Worm (Caenorhabditis elegans): ENCODE data around the gene msp-45.
"Not testable (repeated sequence)": the region's sequence is repeated elsewhere in the genome, so short reads cannot be mapped to it uniquely, and the experiment has no call there.

msp-45 gene

DNA sequence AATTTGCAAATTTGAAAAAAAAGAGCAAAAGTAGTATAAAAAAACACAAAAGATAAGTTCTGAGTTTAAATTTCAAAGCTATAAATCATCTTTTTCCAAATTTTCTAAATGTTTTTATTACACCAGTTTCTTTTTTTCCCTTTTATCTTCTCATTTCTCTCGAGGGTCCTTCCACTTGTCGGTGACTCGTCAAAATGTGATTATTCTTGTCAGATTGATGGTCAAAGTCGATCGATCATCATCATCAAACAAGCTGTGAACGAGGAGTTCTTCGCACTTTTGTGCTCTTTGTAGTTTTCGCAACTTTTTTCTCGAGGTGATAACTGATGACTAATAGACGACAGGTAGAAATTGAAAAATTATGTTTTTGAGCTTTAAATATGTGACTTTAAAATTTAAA is 36.3 kb downstream of the msp-45 start:
- TF ChIP-seq mep-1 (tag; optimal IDR thresholded peaks at IDR 0.05) (no peak), tlp-1 (tag; optimal IDR thresholded peaks at IDR 0.05) (no peak), C16A3.4 (tag; optimal IDR thresholded peaks at IDR 0.05) (no peak), dsc-1 (tag; optimal IDR thresholded peaks at IDR 0.05) (no peak), isw-1 (GFP tag; IDR thresholded peaks at IDR 0.05) (no peak), fkh-10 (GFP tag; optimal IDR thresholded peaks at IDR 0.05) (no peak), dpl-1 (GFP tag; optimal IDR thresholded peaks at IDR 0.05) (no peak), unc-86 (tag; optimal IDR thresholded peaks at IDR 0.05) (no peak), pax-3 (tag; optimal IDR thresholded peaks at IDR 0.05) (no peak), pqm-1 (tag; optimal IDR thresholded peaks at IDR 0.05) (no peak), elt-3 (tag; optimal IDR thresholded peaks at IDR 0.05) (no peak), fos-1 (tag; optimal IDR thresholded peaks at IDR 0.05) (no peak), unc-62 (GFP tag; optimal IDR thresholded peaks at IDR 0.05) (no peak), alr-1 (tag; optimal IDR thresholded peaks at IDR 0.05; ENCODE audit: borderline replicate concordance) (no peak), sox-4 (tag; optimal IDR thresholded peaks at IDR 0.05) (no peak), tbx-2 (tag; optimal IDR thresholded peaks at IDR 0.05) (no peak), xbp-1 (tag; optimal IDR thresholded peaks at IDR 0.05) (no peak)

DNA sequence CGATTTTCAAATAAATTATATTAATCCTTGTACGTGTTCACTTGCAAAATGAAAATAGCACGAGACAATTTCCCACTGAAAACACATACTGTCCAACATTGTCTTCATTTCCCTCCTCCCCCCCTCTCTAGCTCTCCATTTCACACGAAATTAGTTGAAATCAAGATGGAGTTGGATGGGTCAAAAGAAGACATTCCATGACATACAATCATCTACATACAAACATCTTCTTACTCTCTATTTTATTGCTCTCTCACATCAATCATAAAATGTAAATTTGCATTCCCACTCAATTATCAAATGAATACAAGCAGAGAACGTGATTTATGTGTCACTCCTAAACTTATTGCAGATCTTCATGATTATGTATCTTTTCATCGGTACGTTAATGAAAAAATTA is 41.1 kb downstream of the msp-45 start, which contains the start of gene srsy-1:
srsy-1 (plus strand) TSS at position 301 of the 400 bp plus-strand sequence.
- TF ChIP-seq ztf-4 (tag; optimal IDR thresholded peaks at IDR 0.05), result no peak
- TF ChIP-seq F16B12.6 (tag; optimal IDR thresholded peaks at IDR 0.05), result no peak
- no peak for TF ChIP-seq ceh-63 (GFP tag; optimal IDR thresholded peaks at IDR 0.05)
- no peak for TF ChIP-seq vab-15 (tag; optimal IDR thresholded peaks at IDR 0.05)
- TF ChIP-seq unc-98 (GFP tag; IDR thresholded peaks at IDR 0.05), result no peak
- no peak for TF ChIP-seq fkh-10 (GFP tag; optimal IDR thresholded peaks at IDR 0.05)
- no peak for TF ChIP-seq nhr-85 (tag)

DNA sequence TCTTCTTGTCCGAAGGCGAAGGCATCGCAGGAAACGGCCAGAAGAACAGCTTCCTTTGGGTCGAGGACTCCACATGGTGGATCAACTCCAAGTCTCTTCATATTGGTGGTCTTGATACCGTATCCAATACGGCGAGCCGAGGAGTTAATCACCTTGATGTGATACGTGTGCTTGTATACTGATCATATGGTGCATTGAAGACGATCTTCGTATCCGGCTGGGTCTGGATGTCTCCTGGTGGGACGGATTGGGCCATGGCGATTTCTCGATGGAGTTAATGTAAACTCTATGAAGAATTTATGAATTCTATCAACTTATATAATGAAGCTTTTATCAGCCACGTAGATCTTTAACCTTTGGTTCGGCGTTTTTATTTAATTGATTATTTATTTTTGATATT is 41.6 kb downstream of the msp-45 start, which contains the start of gene msp-74:
msp-74 (minus strand) TSS at position 101 of the 400 bp plus-strand sequence.
- TF ChIP-seq ceh-82, ceh-90, xbp-1 (tag; optimal IDR thresholded peaks at IDR 0.05): not testable (repeated sequence)

DNA sequence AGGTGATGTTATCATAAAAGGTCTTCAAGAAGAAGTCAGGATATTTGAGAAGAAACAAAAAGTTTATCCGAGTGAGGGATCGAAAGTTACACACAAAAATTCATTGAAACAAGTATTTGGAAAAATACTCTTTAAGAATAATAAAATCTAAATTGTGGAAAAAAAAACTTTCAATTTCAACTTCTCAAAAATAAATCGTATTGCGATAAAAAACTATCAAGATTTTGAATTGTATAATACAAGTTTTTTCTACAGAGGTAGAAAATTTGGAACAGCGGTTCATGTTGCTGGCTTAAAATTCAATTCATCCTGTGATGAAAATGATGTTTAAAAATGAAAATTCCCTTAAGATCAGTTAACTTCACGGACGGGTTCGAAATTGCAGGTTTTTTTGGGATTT is 44.8 kb downstream of the msp-45 start, which contains the start of gene F09C12.8:
F09C12.8 (plus strand) TSS at position 301 of the 400 bp plus-strand sequence.
- TF ChIP-seq pqm-1 (tag; optimal IDR thresholded peaks at IDR 0.05) (no peak), aly-2 (tag; optimal IDR thresholded peaks at IDR 0.05) (no peak), C16A3.4 (tag; optimal IDR thresholded peaks at IDR 0.05) (no peak), pax-3 (tag; optimal IDR thresholded peaks at IDR 0.05) (no peak)

DNA sequence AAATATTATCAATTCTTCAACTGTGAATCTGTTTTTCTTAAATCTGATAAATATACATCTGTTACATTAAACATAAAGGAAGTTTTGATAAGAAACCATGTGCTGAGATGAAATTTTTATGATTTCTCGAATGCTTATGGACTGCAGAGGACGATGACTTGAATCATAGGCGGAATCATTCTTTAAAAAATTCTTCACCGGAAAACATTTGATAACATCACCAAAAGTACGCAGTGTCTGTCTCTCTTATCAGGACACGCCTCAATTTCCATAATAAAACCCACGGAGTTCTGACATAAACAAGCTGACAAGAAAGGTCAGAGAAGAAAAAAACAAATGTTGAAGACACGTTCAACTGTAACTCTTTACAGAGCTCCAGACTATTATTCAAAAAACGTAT is 47.2 kb downstream of the msp-45 start, which contains the start of gene F09C12.2:
F09C12.2 (plus strand) TSS at position 320 of the 400 bp plus-strand sequence.
- peak; percentile 82 for TF ChIP-seq elt-2 (tag; optimal IDR thresholded peaks at IDR 0.05)
- TF ChIP-seq fkh-8 (tag; optimal IDR thresholded peaks at IDR 0.05), result no peak
- TF ChIP-seq efl-1 (optimal IDR thresholded peaks at IDR 0.05), result no peak
- TF ChIP-seq efl-1 (GFP tag; optimal IDR thresholded peaks at IDR 0.05 in 1 of 2), result peak in 1 of 2 experiments; percentile 72

All from whole organism, L1 larva.